Fruit fly (Drosophila melanogaster) Kc167 (cell line): ENCODE results near the gene Sfp24Bd.

Source experiments
- Myc ChIP-seq: fragments of >200 bp; optimal IDR thresholded peaks from 2 replicates; lab custom pipeline; 2017; ENCODE audit warnings: missing external identifiers
- Sin3A ChIP-seq: fragments of >200 bp; optimal IDR thresholded peaks from 2 replicates; lab custom pipeline; 2018; ENCODE audit warnings: missing external identifiers
- h ChIP-seq: fragments of >200 bp; optimal IDR thresholded peaks from 3 replicates; lab custom pipeline; 2018; ENCODE audit warnings: missing external identifiers
- insv ChIP-seq: fragments of >200 bp; optimal IDR thresholded peaks from 3 replicates; lab custom pipeline; 2018; ENCODE audit warnings: missing external identifiers
- psq ChIP-seq: fragments of >200 bp; optimal IDR thresholded peaks from 2 replicates; lab custom pipeline; 2017; ENCODE audit warnings: missing external identifiers
- ttk ChIP-seq: sonication (Bioruptor generic); optimal IDR thresholded peaks from 2 replicates; lab custom pipeline; 2017; ENCODE audit warnings: missing external identifiers

Gene Sfp24Bd

DNA sequence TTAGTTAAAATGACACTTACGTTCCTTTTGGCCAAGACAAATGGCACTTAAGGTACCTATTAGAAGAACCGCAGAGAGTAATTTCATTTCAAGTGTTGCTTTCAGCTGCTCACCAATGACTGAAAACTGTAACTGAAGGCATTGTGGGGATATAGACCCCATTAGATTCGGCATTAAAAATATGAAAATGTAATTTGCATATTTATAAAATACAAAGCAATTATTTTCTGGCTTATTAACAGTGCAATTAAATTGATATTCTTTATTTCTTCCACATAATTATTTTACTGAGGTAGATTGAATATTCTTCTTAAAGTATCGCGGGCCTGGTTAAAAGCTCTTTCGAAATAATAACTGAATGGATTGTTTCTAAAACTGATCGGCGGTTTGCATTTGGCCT, at the start of gene Sfp24Bd:
Sfp24Bd (minus strand) TSS at position 101 of the 400 bp plus-strand sequence.
- TF ChIP-seq Myc (lab: Kevin White, UChicago) (no peak), Sin3A (lab: Kevin White, UChicago) (no peak), psq (no peak), insv (lab: Kevin White, UChicago) (no peak), ttk (lab: Kevin White, UChicago) (no peak), h (lab: Kevin White, UChicago) (no peak)

DNA sequence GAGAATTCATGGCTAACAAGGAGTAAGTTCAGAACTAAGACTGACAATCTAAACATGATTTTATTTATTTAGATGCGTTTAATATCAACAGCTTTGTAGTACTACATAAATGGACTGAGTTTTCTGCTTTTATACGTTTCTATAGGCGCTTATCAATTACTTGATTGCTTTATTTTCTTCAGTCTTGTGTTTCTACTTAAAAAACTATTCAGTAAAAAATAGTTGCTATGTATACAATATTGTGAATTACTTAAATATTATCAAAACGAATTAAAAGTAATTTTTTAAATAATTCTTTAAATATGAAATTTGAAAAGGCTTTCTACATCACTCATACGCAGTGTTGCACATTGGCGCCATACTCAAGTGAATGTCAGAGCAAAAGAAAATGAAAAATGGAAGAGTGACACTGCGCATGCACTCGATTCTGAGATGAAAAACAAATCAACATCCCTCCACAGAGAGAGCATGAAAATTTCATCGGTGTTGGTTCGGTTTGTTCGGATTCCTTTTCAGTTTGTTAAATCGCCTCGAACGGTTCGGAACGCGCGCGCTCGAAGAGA, 48.8 kb upstream of the Sfp24Bd start, which contains the start of the genes lectin-24A and Shaw:
lectin-24A (minus strand) TSS at position 101 of the 563 bp plus-strand sequence.
Shaw (plus strand) TSS at position 513 of the 563 bp plus-strand sequence.
- no peak for TF ChIP-seq insv (lab: Kevin White, UChicago)
- no peak for TF ChIP-seq psq
- no peak for TF ChIP-seq ttk (lab: Kevin White, UChicago)
- no peak for TF ChIP-seq Myc (lab: Kevin White, UChicago)
- no peak for TF ChIP-seq Sin3A (lab: Kevin White, UChicago)
- no peak for TF ChIP-seq h (lab: Kevin White, UChicago)

DNA sequence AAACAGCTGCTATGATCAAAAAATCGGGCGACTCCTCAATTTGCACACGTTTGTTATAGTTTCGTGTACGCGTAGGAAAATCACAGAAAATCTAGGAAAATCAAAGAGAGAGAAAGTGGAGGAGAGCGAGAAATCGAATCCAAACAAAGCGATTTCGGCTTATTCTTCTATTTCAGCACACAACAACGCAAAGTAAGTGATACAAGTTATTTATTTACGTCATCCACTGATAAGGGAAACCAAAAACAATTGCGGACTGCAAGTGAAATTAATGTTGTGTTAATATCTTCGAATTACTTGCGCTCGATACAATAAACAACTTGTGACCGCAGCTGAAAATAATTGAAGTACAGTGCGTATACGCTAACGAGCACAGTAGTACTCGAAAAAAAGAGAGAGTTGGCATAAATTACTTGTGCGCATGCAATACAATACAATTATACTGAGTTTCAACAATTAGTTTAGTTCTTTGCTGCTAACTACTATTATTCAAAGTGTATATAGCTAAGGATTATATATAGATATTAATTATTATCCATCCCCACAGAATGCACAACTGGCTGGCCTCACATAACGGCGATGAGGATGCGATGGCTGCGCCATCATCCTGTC, 44.7 kb upstream of the Sfp24Bd start:
- TF ChIP-seq psq (no peak), Myc (lab: Kevin White, UChicago) (no peak)

DNA sequence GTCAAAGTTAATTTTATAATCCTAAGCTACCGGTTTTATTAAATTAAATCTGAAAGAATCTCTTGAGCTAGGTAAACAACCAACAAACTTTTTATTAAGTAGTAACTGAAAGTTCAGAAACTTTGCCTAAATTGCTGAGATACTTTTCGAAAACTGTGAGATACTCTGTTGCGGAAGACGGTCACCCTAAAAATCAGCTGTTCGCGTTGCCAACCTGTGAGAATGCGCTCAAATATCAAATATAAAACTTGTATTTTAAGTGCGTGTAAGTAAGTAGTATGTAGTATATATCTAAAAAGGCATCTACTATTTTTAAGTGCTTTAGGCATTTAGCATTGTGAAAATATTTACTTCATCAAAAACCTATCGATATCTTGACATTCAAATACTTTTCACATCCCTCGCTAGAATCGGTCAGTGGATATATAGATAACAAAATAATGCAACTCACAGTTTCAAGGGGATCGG, 44.0 kb upstream of the Sfp24Bd start, which contains the start of the genes CG31955 and CG2818:
CG31955 (minus strand) TSS at position 157 of the 468 bp plus-strand sequence.
CG2818 (plus strand) TSS at position 412 of the 468 bp plus-strand sequence.
- TF ChIP-seq ttk (lab: Kevin White, UChicago), result no peak
- TF ChIP-seq Myc (lab: Kevin White, UChicago), result no peak
- TF ChIP-seq insv (lab: Kevin White, UChicago), result no peak
- no peak for TF ChIP-seq psq
- TF ChIP-seq h (lab: Kevin White, UChicago), result no peak
- TF ChIP-seq Sin3A (lab: Kevin White, UChicago), result no peak

DNA sequence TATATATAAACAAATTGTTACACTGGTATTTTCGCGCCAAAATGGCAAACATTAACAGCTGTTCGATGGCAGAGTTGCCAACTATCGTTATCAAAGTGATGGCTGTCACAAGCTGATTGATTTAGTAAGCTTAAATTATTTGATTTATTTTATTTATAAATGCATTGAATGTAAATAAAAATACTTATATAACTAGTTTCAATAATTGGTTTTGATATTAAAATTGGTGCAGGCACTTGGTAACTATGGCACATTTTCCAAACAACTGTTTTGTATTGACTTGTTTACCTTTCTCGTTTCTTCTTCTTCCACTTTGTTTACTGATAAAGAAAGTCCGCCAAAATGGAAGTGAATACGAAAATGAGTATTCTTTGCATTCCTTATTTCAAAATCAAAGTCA, 42.7 kb upstream of the Sfp24Bd start, which contains the start of gene cutlet:
cutlet (minus strand) TSS at position 84 of the 400 bp plus-strand sequence.
- TF ChIP-seq insv (lab: Kevin White, UChicago), result no peak
- TF ChIP-seq Myc (lab: Kevin White, UChicago), result no peak
- TF ChIP-seq Sin3A (lab: Kevin White, UChicago), result no peak
- TF ChIP-seq h (lab: Kevin White, UChicago), result no peak
- TF ChIP-seq ttk (lab: Kevin White, UChicago), result no peak
- no peak for TF ChIP-seq psq

DNA sequence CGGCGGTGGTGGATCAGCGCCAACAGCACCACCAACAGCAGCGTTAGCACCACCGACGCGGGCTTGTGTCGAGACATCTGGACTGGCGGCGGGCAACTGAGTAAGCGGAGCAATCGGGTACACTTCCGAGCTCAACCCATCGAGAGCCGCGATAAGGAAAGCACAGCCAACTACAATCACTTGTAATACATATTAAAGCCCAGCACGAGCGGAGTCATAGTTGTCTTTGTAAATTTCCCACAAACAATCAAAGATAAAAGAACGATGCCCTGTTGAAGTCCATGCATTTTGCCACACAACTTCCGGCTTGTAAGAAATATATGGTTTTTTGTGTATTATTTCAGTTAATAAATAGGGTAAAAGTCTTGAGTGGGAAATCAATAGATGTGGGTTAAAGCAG, 38.0 kb upstream of the Sfp24Bd start, which contains the start of gene CG31777:
CG31777 (minus strand) TSS at position 101 of the 400 bp plus-strand sequence.
- TF ChIP-seq Sin3A (lab: Kevin White, UChicago) (no peak), Myc (lab: Kevin White, UChicago) (no peak), ttk (lab: Kevin White, UChicago) (no peak), insv (lab: Kevin White, UChicago) (no peak), psq (no peak), h (lab: Kevin White, UChicago) (no peak)

DNA sequence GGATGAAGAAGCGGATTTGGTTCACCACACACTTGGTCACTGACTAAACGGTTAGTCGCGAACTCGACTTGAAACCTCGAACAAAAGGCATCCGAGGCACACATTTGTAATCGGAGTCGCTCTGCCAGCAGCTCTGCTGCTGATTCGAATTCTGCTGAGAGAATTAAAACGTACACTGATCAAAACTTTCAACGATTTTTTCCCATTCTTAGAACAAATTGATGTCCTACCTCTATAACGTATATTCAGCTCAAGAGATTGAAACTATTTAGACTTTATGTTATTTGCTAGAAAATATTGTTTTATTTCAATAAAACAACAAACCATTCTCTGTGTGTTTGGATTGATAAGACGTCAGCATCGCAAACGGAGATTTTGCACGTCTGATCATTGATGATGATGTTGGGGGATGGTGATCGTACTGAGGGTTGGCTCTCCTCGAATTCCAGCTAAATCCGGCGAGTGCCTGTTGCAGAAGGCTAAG, 36.5 kb upstream of the Sfp24Bd start, which contains the start of gene CG31778:
CG31778 (minus strand) TSS at position 51 of the 484 bp plus-strand sequence.
- TF ChIP-seq Myc (lab: Kevin White, UChicago) (no peak), psq (no peak), Sin3A (lab: Kevin White, UChicago) (no peak), ttk (lab: Kevin White, UChicago) (no peak), insv (lab: Kevin White, UChicago) (no peak), h (lab: Kevin White, UChicago) (no peak)

DNA sequence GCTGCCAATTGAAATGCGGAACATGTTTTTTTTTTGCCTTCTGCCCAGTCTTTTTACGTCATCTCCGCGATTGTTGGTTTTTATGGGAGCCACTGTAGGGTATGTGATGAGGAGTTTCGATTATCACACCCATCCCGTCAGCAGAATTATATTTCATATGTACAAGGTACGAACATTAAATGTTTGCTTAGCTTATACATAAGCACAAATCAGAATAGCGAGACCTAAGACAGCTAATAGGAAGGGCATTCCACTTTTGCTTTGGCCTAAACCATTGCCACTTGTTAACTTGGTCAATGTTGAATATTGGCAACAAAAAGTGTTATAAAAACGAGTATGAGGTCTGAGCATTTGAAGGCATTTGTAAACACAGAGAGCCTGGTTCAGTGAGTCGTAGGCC, 34.3 kb upstream of the Sfp24Bd start, which contains the start of gene CG2816:
CG2816 (plus strand) TSS at position 400 of the 400 bp plus-strand sequence.
- TF ChIP-seq insv (lab: Kevin White, UChicago), result no peak

DNA sequence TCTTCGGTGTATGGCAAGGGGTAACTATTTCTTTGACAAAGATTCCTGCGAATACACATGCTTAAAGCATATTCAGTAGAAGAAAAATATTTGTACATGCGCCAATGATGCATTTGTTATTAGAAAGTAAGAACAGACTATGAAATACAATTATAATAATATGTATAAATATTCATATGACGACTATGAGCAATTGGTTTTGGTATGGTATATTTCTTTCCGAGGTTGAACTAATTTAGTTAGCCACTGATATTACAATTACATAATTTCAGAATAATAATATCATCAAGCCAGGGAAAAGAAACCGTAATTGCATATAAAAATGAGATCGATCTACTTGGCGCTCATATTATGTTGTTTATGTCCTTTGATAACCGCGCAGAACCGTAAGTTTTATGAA, 32.6 kb upstream of the Sfp24Bd start, which contains the start of gene CG43145:
CG43145 (plus strand) TSS at position 301 of the 400 bp plus-strand sequence.
- TF ChIP-seq Myc (lab: Kevin White, UChicago), result no peak
- TF ChIP-seq insv (lab: Kevin White, UChicago), result no peak
- TF ChIP-seq Sin3A (lab: Kevin White, UChicago), result no peak
- no peak for TF ChIP-seq h (lab: Kevin White, UChicago)
- TF ChIP-seq psq, result no peak
- no peak for TF ChIP-seq ttk (lab: Kevin White, UChicago)

DNA sequence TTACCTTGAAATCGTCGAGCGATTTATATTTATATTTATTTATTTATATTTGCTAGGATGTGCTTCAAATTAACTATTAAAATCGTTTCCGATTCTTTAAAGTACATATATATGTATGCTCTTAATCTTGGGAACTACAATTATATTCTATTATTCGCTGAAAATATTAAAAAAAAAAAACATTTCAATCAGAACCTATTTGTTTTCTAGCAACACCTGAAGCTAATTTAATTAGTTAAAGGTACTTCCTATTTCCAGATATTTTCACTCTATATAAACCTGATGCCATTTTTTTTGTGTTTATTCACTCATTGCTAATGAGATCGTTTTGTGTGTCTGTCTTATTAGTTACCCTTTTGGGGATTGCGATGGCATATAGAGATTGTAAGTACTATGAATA, 32.1 kb upstream of the Sfp24Bd start, which contains the start of gene CG42467:
CG42467 (plus strand) TSS at position 301 of the 400 bp plus-strand sequence.
- no peak for TF ChIP-seq insv (lab: Kevin White, UChicago)
- TF ChIP-seq ttk (lab: Kevin White, UChicago), result no peak
- TF ChIP-seq psq, result no peak
- TF ChIP-seq Sin3A (lab: Kevin White, UChicago), result no peak

DNA sequence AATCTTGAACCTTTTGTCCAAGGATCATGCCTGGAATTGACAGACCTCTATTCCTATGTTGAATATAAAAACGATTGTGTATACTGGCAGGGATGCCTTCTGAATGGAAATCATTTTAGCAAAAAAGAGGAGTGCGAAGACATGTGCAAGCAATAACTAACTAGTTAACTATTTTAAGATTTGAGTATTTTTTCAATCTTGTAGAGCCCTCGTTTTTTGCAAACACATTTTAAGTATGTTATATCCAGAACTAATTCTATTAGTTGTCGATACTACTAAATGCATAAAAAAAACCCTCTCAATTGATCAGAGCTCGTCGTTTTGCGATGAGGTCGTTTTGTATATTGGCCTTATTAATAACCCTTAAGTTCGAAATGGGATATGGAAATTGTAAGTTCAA, 31.4 kb upstream of the Sfp24Bd start, which contains the start of gene Sfp24C1:
Sfp24C1 (plus strand) TSS at position 301 of the 400 bp plus-strand sequence.
- TF ChIP-seq h (lab: Kevin White, UChicago) (no peak), Sin3A (lab: Kevin White, UChicago) (no peak), psq (no peak)

DNA sequence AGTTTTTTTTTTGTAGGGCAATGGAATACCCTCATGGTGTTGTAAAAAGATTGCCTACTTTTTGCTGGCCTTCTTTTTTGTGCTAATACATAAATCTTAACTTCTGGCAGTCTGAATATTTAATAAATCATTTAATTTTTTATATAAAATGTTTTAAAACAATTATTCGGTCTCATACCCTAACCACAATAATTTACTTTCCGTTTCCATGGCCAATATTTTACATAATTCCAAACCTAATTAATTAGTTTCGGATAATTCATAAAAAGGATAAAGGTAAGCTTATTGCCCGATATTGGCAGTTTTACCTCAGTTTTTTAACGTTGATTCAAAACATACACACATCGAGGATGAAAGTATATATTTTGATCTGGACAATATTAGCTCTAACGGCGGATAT, 31.0 kb upstream of the Sfp24Bd start, which contains the start of gene CG42465:
CG42465 (plus strand) TSS at position 301 of the 400 bp plus-strand sequence.
- TF ChIP-seq psq, result no peak
- no peak for TF ChIP-seq insv (lab: Kevin White, UChicago)
- no peak for TF ChIP-seq Myc (lab: Kevin White, UChicago)
- TF ChIP-seq ttk (lab: Kevin White, UChicago), result no peak
- TF ChIP-seq Sin3A (lab: Kevin White, UChicago), result no peak
- TF ChIP-seq h (lab: Kevin White, UChicago), result no peak
